Fruit fly (Drosophila melanogaster) whole organism, embryonic: ENCODE results near the gene MED14.
A peak's percentile ranks its signal among the peaks of the same experiment; 100 is the strongest.

ENCODE experiments used
- B-H1 ChIP-seq: fragments of 200-800 bp; sonication (Bioruptor generic); IDR thresholded peaks from 3 replicates; pipeline ENCODE4 v1.3.6; 2022; ENCODE audit warnings: missing biosample characterization, missing genetic modification characterization
- BEAF-32 ChIP-seq: fragments of 200-800 bp; sonication (Bioruptor generic); optimal IDR thresholded peaks from 3 replicates; lab custom pipeline; 2017; ENCODE audit warnings: missing biosample characterization, missing genetic modification characterization, mild to moderate bottlenecking, moderate library complexity, missing genetic modification reagents
- Bgb ChIP-seq: fragments of 200-800 bp; sonication (Bioruptor generic); IDR thresholded peaks from 2 replicates; pipeline ENCODE4 v1.3.6; 2022; ENCODE audit warnings: missing biosample characterization, missing genetic modification characterization; ENCODE audit not compliant: partially characterized antibody
- CG1024 ChIP-seq: fragments of 200-800 bp; sonication (Bioruptor generic); IDR thresholded peaks from 2 replicates; pipeline ENCODE4 v1.3.6; 2022; ENCODE audit warnings: missing biosample characterization, missing genetic modification characterization
- CG10321 ChIP-seq: fragments of 200-800 bp; sonication (Bioruptor generic); IDR thresholded peaks from 2 replicates; pipeline ENCODE4 v1.3.6; 2022; ENCODE audit warnings: missing biosample characterization, missing genetic modification characterization
- CG10462 ChIP-seq: fragments of 200-800 bp; sonication (Bioruptor generic); optimal IDR thresholded peaks from 2 replicates; lab custom pipeline; 2016; ENCODE audit warnings: missing biosample characterization, missing genetic modification characterization
- CG12299 ChIP-seq: fragments of 200-800 bp; sonication (Bioruptor generic); optimal IDR thresholded peaks from 2 replicates; lab custom pipeline; 2018; ENCODE audit warnings: missing biosample characterization, mild to moderate bottlenecking, missing genetic modification characterization
- CG13296 ChIP-seq: fragments of 200-800 bp; sonication (Bioruptor generic); optimal IDR thresholded peaks from 3 replicates; lab custom pipeline; 2018; ENCODE audit warnings: missing biosample characterization, mild to moderate bottlenecking, missing genetic modification characterization
- CG14050 ChIP-seq: fragments of 200-800 bp; sonication (Bioruptor generic); IDR thresholded peaks from 3 replicates; pipeline ENCODE4 v1.3.6; 2022; ENCODE audit warnings: missing biosample characterization, missing genetic modification characterization
- CG14667 ChIP-seq: fragments of 200-800 bp; sonication (Bioruptor generic); IDR thresholded peaks from 2 replicates; pipeline ENCODE4 v1.3.6; 2022; ENCODE audit warnings: missing biosample characterization, missing genetic modification characterization
- CG15601 ChIP-seq: fragments of 200-800 bp; sonication (Bioruptor generic); optimal IDR thresholded peaks from 3 replicates; lab custom pipeline; 2019; ENCODE audit warnings: missing biosample characterization, mild to moderate bottlenecking, missing genetic modification characterization, moderate library complexity
- CG1602 ChIP-seq: fragments of 200-800 bp; sonication (Bioruptor generic); optimal IDR thresholded peaks from 3 replicates; lab custom pipeline; 2016; ENCODE audit warnings: missing biosample characterization, missing genetic modification characterization
- CG1647 ChIP-seq: fragments of 200-800 bp; sonication (Bioruptor generic); optimal IDR thresholded peaks from 3 replicates; lab custom pipeline; 2016; ENCODE audit warnings: missing biosample characterization, missing genetic modification characterization
- CG16813 ChIP-seq: fragments of 200-800 bp; sonication (Bioruptor generic); IDR thresholded peaks from 3 replicates; pipeline ENCODE4 v1.3.6; 2022; ENCODE audit warnings: missing biosample characterization, missing genetic modification characterization; ENCODE audit not compliant: partially characterized antibody
- CG16863 ChIP-seq: fragments of 200-800 bp; sonication (Bioruptor generic); optimal IDR thresholded peaks from 3 replicates; lab custom pipeline; 2016; ENCODE audit warnings: missing biosample characterization, missing genetic modification characterization
- CG30431 ChIP-seq: fragments of 200-800 bp; sonication (Bioruptor generic); optimal IDR thresholded peaks from 2 replicates; lab custom pipeline; 2017; ENCODE audit warnings: missing biosample characterization, missing genetic modification characterization
- CG31441 ChIP-seq: fragments of 200-800 bp; sonication (Bioruptor generic); IDR thresholded peaks from 2 replicates; pipeline ENCODE4 v1.3.6; 2022; ENCODE audit warnings: missing biosample characterization, missing genetic modification characterization
- CG3995 ChIP-seq: fragments of 200-800 bp; sonication (Bioruptor generic); optimal IDR thresholded peaks from 3 replicates; lab custom pipeline; 2016; ENCODE audit warnings: missing biosample characterization, missing genetic modification characterization
- CG6813 ChIP-seq: fragments of 200-800 bp; sonication (Bioruptor generic); optimal IDR thresholded peaks from 2 replicates; lab custom pipeline; 2017; ENCODE audit warnings: missing biosample characterization, missing genetic modification characterization, mild to moderate bottlenecking, moderate library complexity, missing genetic modification reagents
- CG7928 ChIP-seq: fragments of 200-800 bp; sonication (Bioruptor generic); optimal IDR thresholded peaks from 2 replicates; lab custom pipeline; 2017; ENCODE audit warnings: missing biosample characterization, mild to moderate bottlenecking, missing genetic modification characterization
- CTCF ChIP-seq: fragments of 200-800 bp; sonication (Bioruptor generic); optimal IDR thresholded peaks from 2 replicates; lab custom pipeline; 2017; ENCODE audit warnings: missing biosample characterization, mild to moderate bottlenecking, missing genetic modification characterization, moderate library complexity
- Camta ChIP-seq: fragments of 200-800 bp; sonication (Bioruptor generic); optimal IDR thresholded peaks from 2 replicates; lab custom pipeline; 2016; ENCODE audit warnings: missing biosample characterization, missing genetic modification characterization
- Chrac-16 ChIP-seq: fragments of 200-800 bp; sonication (Bioruptor generic); optimal IDR thresholded peaks from 3 replicates; lab custom pipeline; 2016; ENCODE audit warnings: missing biosample characterization, missing genetic modification characterization
- CoRest ChIP-seq: fragments of 200-800 bp; sonication (Bioruptor generic); optimal IDR thresholded peaks from 3 replicates; lab custom pipeline; 2018; ENCODE audit warnings: missing biosample characterization, mild to moderate bottlenecking, missing genetic modification characterization, moderate library complexity
- Dll ChIP-seq: fragments of 200-800 bp; sonication (Bioruptor generic); IDR thresholded peaks from 4 replicates; pipeline ENCODE4 v1.3.6; 2022; ENCODE audit warnings: missing biosample characterization, missing genetic modification characterization; ENCODE audit not compliant: partially characterized antibody
- Dp ChIP-seq: fragments of 200-800 bp; sonication (Bioruptor generic); optimal IDR thresholded peaks from 2 replicates; lab custom pipeline; 2018; ENCODE audit warnings: missing biosample characterization, mild to moderate bottlenecking, missing genetic modification characterization, moderate library complexity
- E2f1 ChIP-seq: fragments of 200-800 bp; sonication (Bioruptor generic); IDR thresholded peaks from 2 replicates; pipeline ENCODE4 v1.3.6; 2022; ENCODE audit warnings: missing biosample characterization, missing genetic modification characterization
- HmgD ChIP-seq: fragments of 200-800 bp; sonication (Bioruptor generic); optimal IDR thresholded peaks from 3 replicates; lab custom pipeline; 2016; ENCODE audit warnings: missing biosample characterization, missing genetic modification characterization
- Jarid2 ChIP-seq: fragments of 200-800 bp; sonication (Bioruptor generic); optimal IDR thresholded peaks from 3 replicates; lab custom pipeline; 2017; ENCODE audit warnings: mild to moderate bottlenecking, missing biosample characterization, missing genetic modification reagents, missing genetic modification characterization
- Rfx ChIP-seq: fragments of 200-800 bp; sonication (Bioruptor generic); IDR thresholded peaks from 2 replicates; pipeline ENCODE4 v1.3.6; 2022; ENCODE audit warnings: missing biosample characterization, missing genetic modification characterization
- Spps ChIP-seq: fragments of 200-800 bp; sonication (Bioruptor generic); optimal IDR thresholded peaks from 2 replicates; lab custom pipeline; 2018; ENCODE audit warnings: missing biosample characterization, mild to moderate bottlenecking, missing genetic modification characterization
- Usf ChIP-seq: fragments of 200-800 bp; sonication (Bioruptor generic); optimal IDR thresholded peaks from 2 replicates; lab custom pipeline; 2017; ENCODE audit warnings: missing genotype, missing biosample characterization, missing genetic modification characterization
- Xbp1 ChIP-seq: fragments of 200-800 bp; sonication (Bioruptor generic); optimal IDR thresholded peaks from 3 replicates; lab custom pipeline; 2016; ENCODE audit warnings: missing biosample characterization, mild to moderate bottlenecking, missing genetic modification characterization
- ase ChIP-seq: fragments of 200-800 bp; sonication (Bioruptor generic); IDR thresholded peaks from 3 replicates; pipeline ENCODE4 v1.3.6; 2022; ENCODE audit warnings: missing biosample characterization, missing genetic modification characterization
- bab2 ChIP-seq: fragments of 200-800 bp; sonication (Bioruptor generic); optimal IDR thresholded peaks from 2 replicates; lab custom pipeline; 2016; ENCODE audit warnings: missing biosample characterization, missing genetic modification characterization
- ci ChIP-seq: fragments of 200-800 bp; sonication (Bioruptor generic); IDR thresholded peaks from 3 replicates; pipeline ENCODE4 v1.3.6; 2022; ENCODE audit warnings: missing biosample characterization, missing genetic modification characterization
- cwo ChIP-seq: fragments of 200-800 bp; sonication (Bioruptor generic); optimal IDR thresholded peaks from 3 replicates; lab custom pipeline; 2017; ENCODE audit warnings: missing biosample characterization, missing genetic modification characterization, mild to moderate bottlenecking, moderate library complexity, missing genetic modification reagents
- ewg ChIP-seq: fragments of 200-800 bp; sonication (Bioruptor generic); optimal IDR thresholded peaks from 3 replicates; lab custom pipeline; 2017; ENCODE audit warnings: mild to moderate bottlenecking, missing biosample characterization, missing genetic modification reagents, missing genetic modification characterization
- fd102C ChIP-seq: fragments of 200-800 bp; sonication (Bioruptor generic); optimal IDR thresholded peaks from 2 replicates; lab custom pipeline; 2018; ENCODE audit warnings: missing biosample characterization, mild to moderate bottlenecking, missing genetic modification characterization, moderate library complexity
- gcm ChIP-seq: fragments of 200-800 bp; sonication (Bioruptor generic); optimal IDR thresholded peaks from 2 replicates; lab custom pipeline; 2019; ENCODE audit warnings: missing biosample characterization, mild to moderate bottlenecking, missing genetic modification characterization, moderate library complexity
- ken ChIP-seq: fragments of 200-800 bp; sonication (Bioruptor generic); IDR thresholded peaks from 3 replicates; pipeline ENCODE4 v1.3.6; 2022; ENCODE audit warnings: missing biosample characterization, missing genetic modification characterization
- lab ChIP-seq: fragments of 200-800 bp; sonication (Bioruptor generic); optimal IDR thresholded peaks from 3 replicates; lab custom pipeline; 2017; ENCODE audit warnings: missing biosample characterization, missing genetic modification characterization, mild to moderate bottlenecking, moderate library complexity, missing genetic modification reagents
- nau ChIP-seq: fragments of 200-800 bp; sonication (Bioruptor generic); optimal IDR thresholded peaks from 3 replicates; lab custom pipeline; 2017; ENCODE audit warnings: missing biosample characterization, mild to moderate bottlenecking, missing genetic modification characterization, missing genetic modification reagents
- pan ChIP-seq, 4 experiments: fragments of >200 bp in 3 of 4; fragments of 200-800 bp in 1 of 4; sonication (Bioruptor generic) in 1 of 4; optimal IDR thresholded peaks in 3 of 4; IDR thresholded peaks in 1 of 4; 2 replicates each; pipeline versions ENCODE4 v1.3.6 to Lab custom; 2017 to 2022; ENCODE audit warnings: missing biosample characterization in 2 of 4, missing genetic modification characterization in 2 of 4, mixed read lengths in 1 of 4
- pb ChIP-seq: fragments of 200-800 bp; sonication (Bioruptor generic); optimal IDR thresholded peaks from 3 replicates; lab custom pipeline; 2016; ENCODE audit warnings: missing biosample characterization, missing genetic modification characterization
- psq ChIP-seq: fragments of 200-800 bp; sonication (Bioruptor generic); optimal IDR thresholded peaks from 2 replicates; lab custom pipeline; 2017; ENCODE audit warnings: missing biosample characterization, missing genetic modification characterization
- scrt ChIP-seq: fragments of 200-800 bp; sonication (Bioruptor generic); optimal IDR thresholded peaks from 2 replicates; lab custom pipeline; 2018; ENCODE audit warnings: missing biosample characterization, mild to moderate bottlenecking, missing genetic modification characterization, moderate library complexity
- usp ChIP-seq: fragments of >200 bp; optimal IDR thresholded peaks from 2 replicates; lab custom pipeline; 2017; ENCODE audit warnings: missing biosample characterization, missing genetic modification characterization
- zen2 ChIP-seq: fragments of 200-800 bp; sonication (Bioruptor generic); IDR thresholded peaks from 3 replicates; pipeline ENCODE4 v1.3.6; 2022; ENCODE audit warnings: missing biosample characterization, missing genetic modification characterization; ENCODE audit not compliant: partially characterized antibody

Gene MED14

dm6 chr3L:615425-616046 is 22.5 kb downstream of the MED14 start:
- peak; percentile 77 for TF ChIP-seq CG13296
- no peak for TF ChIP-seq Dll (GFP tag; lab: Robert Waterston, UW)
- TF ChIP-seq fd102C = no peak
- peak; percentile 91 for TF ChIP-seq CG14050 (GFP tag; lab: Robert Waterston, UW)
- peak; percentile 34; the same call in 1 of the 2 replicates for TF ChIP-seq CG10321 (GFP tag; lab: Robert Waterston, UW)
- TF ChIP-seq CG31441 (GFP tag; lab: Robert Waterston, UW) = peak; percentile 91
- peak; percentile 90 for TF ChIP-seq B-H1 (GFP tag; lab: Robert Waterston, UW)
- no peak for TF ChIP-seq Bgb
- TF ChIP-seq CG16863 = peak; percentile 89
- peak; percentile 57 for TF ChIP-seq scrt
- TF ChIP-seq CG14667 = peak; percentile 69
- peak; percentile 83 for TF ChIP-seq Chrac-16
- peak; percentile 94 for TF ChIP-seq ci (GFP tag; lab: Robert Waterston, UW)
- TF ChIP-seq CTCF (GFP tag; lab: Kevin White, UChicago) = peak; percentile 44
- TF ChIP-seq ase (GFP tag; lab: Robert Waterston, UW) = peak; percentile 94
- peak; percentile 89 for TF ChIP-seq CoRest
- peak; percentile 86 for TF ChIP-seq Spps
- TF ChIP-seq CG1024 (GFP tag; lab: Robert Waterston, UW) = peak; percentile 74
- peak; percentile 87 for TF ChIP-seq lab (GFP tag; lab: Kevin White, UChicago)
- TF ChIP-seq Dp (GFP tag; lab: Kevin White, UChicago) = no peak
- peak; percentile 26 for TF ChIP-seq CG3995
- peak; percentile 23 for TF ChIP-seq psq (GFP tag; lab: Kevin White, UChicago)
- no peak for TF ChIP-seq CG16813 (GFP tag; lab: Robert Waterston, UW)
- no peak for TF ChIP-seq usp
- TF ChIP-seq CG12299 = peak; percentile 56
- TF ChIP-seq CG10462 = peak; percentile 77
- TF ChIP-seq pb (GFP tag; lab: Kevin White, UChicago) = peak; percentile 68
- peak; percentile 13 for TF ChIP-seq Usf
- TF ChIP-seq ken (GFP tag; lab: Robert Waterston, UW) = peak; percentile 81
- peak; percentile 73 for TF ChIP-seq CG30431 (GFP tag; lab: Kevin White, UChicago)
- peak; percentile 82 for TF ChIP-seq bab2
- no peak for TF ChIP-seq zen2 (GFP tag; lab: Robert Waterston, UW)
- no peak for TF ChIP-seq CG7928
- peak; percentile 84 for TF ChIP-seq nau (GFP tag; lab: Kevin White, UChicago)
- TF ChIP-seq pan (optimal IDR thresholded peaks at IDR 0.05; lab: Kevin White, UChicago) = no peak
- TF ChIP-seq pan (GFP tag; optimal IDR thresholded peaks at IDR 0.05 in 1 of 2, IDR thresholded peaks at IDR 0.05 in 1 of 2) = peak in 1 of 2 experiments; percentile 94
- peak; percentile 89 for TF ChIP-seq gcm (GFP tag; lab: Kevin White, UChicago)
- peak; percentile 92 for TF ChIP-seq Xbp1 (GFP tag; lab: Kevin White, UChicago)
- TF ChIP-seq CG15601 = peak; percentile 86
- TF ChIP-seq Rfx (GFP tag; lab: Robert Waterston, UW) = peak; percentile 76
- peak; percentile 79 for TF ChIP-seq ewg
- TF ChIP-seq Jarid2 = peak; percentile 73
- TF ChIP-seq CG1647 (GFP tag; lab: Kevin White, UChicago) = peak; percentile 74
- peak; percentile 88 for TF ChIP-seq CG1602 (GFP tag; lab: Kevin White, UChicago)
- peak; percentile 73 for TF ChIP-seq cwo
- TF ChIP-seq E2f1 (GFP tag; lab: Robert Waterston, UW) = peak; percentile 84
- no peak for TF ChIP-seq BEAF-32 (GFP tag; lab: Kevin White, UChicago)
- peak; percentile 55 for TF ChIP-seq HmgD (GFP tag; lab: Kevin White, UChicago)
- peak; percentile 44 for TF ChIP-seq CG6813
- peak; percentile 91 for TF ChIP-seq Camta
